2 worm cellular contexts compared by ENCODE assay signal in genomic region chrV:6433446-6434178, ce11.
A peak's percentile ranks its signal among the peaks of the same experiment; 100 is the strongest.
TF ChIP-seq lines count a peak whose summit lies in the region.

Gene gad-1 (minus strand): TSS chrV:6433496.
Gene erfa-1 (plus strand): TSS chrV:6434128.

TF ChIP-seq in whole organism, L1 larva, 84 proteins besides CTCF, POLR2A, EP300 and RAD21 (continued from another document):
- no peak for TF ChIP-seq unc-98 (GFP tag; IDR thresholded peaks at IDR 0.05; lab: Robert Waterston, UW)
- no peak for TF ChIP-seq ztf-4 (tag; optimal IDR thresholded peaks at IDR 0.05; lab: Kevin White, UChicago)
- peak; percentile 56 for TF ChIP-seq F16B12.6 (tag; optimal IDR thresholded peaks at IDR 0.05; lab: Kevin White, UChicago)
- TF ChIP-seq efl-1 (optimal IDR thresholded peaks at IDR 0.05; lab: Kevin White, UChicago) = peak; percentile 67 to 78
- TF ChIP-seq efl-1 (GFP tag; optimal IDR thresholded peaks at IDR 0.05 in 1 of 2; lab: Kevin White, UChicago) = peak; percentile 67 to 82
- no peak for TF ChIP-seq zag-1 (tag; optimal IDR thresholded peaks at IDR 0.05; lab: Kevin White, UChicago)
- TF ChIP-seq nhr-20 (tag; optimal IDR thresholded peaks at IDR 0.05; lab: Kevin White, UChicago) = peak; percentile 68
- no peak for TF ChIP-seq jun-1 (tag; optimal IDR thresholded peaks at IDR 0.05; lab: Kevin White, UChicago)
- TF ChIP-seq ets-5 (GFP tag; IDR thresholded peaks at IDR 0.05; lab: Robert Waterston, UW) = no peak
- peak; percentile 70 for TF ChIP-seq mep-1 (tag; optimal IDR thresholded peaks at IDR 0.05; lab: Kevin White, UChicago)
- peak; percentile 30 for TF ChIP-seq lin-13 (GFP tag; optimal IDR thresholded peaks at IDR 0.05; lab: Kevin White, UChicago)
- TF ChIP-seq C34B4.2 (tag; optimal IDR thresholded peaks at IDR 0.05; lab: Kevin White, UChicago) = no peak
- TF ChIP-seq fkh-4 (tag; optimal IDR thresholded peaks at IDR 0.05; lab: Kevin White, UChicago; ENCODE audit: borderline replicate concordance) = no peak
- TF ChIP-seq fkh-8 (tag; optimal IDR thresholded peaks at IDR 0.05; lab: Kevin White, UChicago) = peak; percentile 44
- no peak for TF ChIP-seq hlh-17 (GFP tag; optimal IDR thresholded peaks at IDR 0.05; lab: Kevin White, UChicago; ENCODE audit: borderline replicate concordance)
- TF ChIP-seq egl-27 (tag; optimal IDR thresholded peaks at IDR 0.05; lab: Kevin White, UChicago) = no peak
- TF ChIP-seq vab-15 (tag; optimal IDR thresholded peaks at IDR 0.05; lab: Kevin White, UChicago) = no peak
- TF ChIP-seq nhr-11 (tag; optimal IDR thresholded peaks at IDR 0.05; lab: Kevin White, UChicago) = no peak
- TF ChIP-seq ceh-63 (GFP tag; optimal IDR thresholded peaks at IDR 0.05; lab: Kevin White, UChicago) = no peak
- TF ChIP-seq nhr-85 (tag; lab: Kevin White, UChicago) = peak; percentile 74
- TF ChIP-seq dsc-1 (tag; optimal IDR thresholded peaks at IDR 0.05; lab: Kevin White, UChicago) = no peak
- peak; percentile 43; the same call in 1 of the 2 replicates for TF ChIP-seq nhr-19 (GFP tag; conservative IDR thresholded peaks at IDR 0.05; lab: Robert Waterston, UW)
- peak in 1 of 6 experiments; percentile 36 for TF ChIP-seq elt-3 (tag; optimal IDR thresholded peaks at IDR 0.05; lab: Kevin White, UChicago)
- no peak for TF ChIP-seq C04F5.9 (tag; optimal IDR thresholded peaks at IDR 0.05; lab: Kevin White, UChicago)
- no peak for TF ChIP-seq hpl-2 (GFP tag; optimal IDR thresholded peaks at IDR 0.05; lab: Kevin White, UChicago)
- TF ChIP-seq hlh-4 (tag; optimal IDR thresholded peaks at IDR 0.05; lab: Kevin White, UChicago) = no peak
- peak; percentile 87 for TF ChIP-seq rnt-1 (tag; optimal IDR thresholded peaks at IDR 0.05; lab: Kevin White, UChicago)
- peak; percentile 38 for TF ChIP-seq xbp-1 (tag; optimal IDR thresholded peaks at IDR 0.05; lab: Kevin White, UChicago)
- peak; percentile 41 for TF ChIP-seq isw-1 (GFP tag; IDR thresholded peaks at IDR 0.05; lab: Robert Waterston, UW)
- TF ChIP-seq swsn-7 (tag; optimal IDR thresholded peaks at IDR 0.05; lab: Kevin White, UChicago) = peak; percentile 36
- TF ChIP-seq dpl-1 (GFP tag; optimal IDR thresholded peaks at IDR 0.05; lab: Kevin White, UChicago) = peak; percentile 61 to 71 (median 62)
- no peak for TF ChIP-seq pqm-1 (tag; optimal IDR thresholded peaks at IDR 0.05; lab: Kevin White, UChicago)
- no peak for TF ChIP-seq aly-2 (tag; optimal IDR thresholded peaks at IDR 0.05; lab: Kevin White, UChicago)
- TF ChIP-seq lin-15B (tag; optimal IDR thresholded peaks at IDR 0.05; lab: Kevin White, UChicago) = peak; percentile 89
- TF ChIP-seq lin-35 (GFP tag; optimal IDR thresholded peaks at IDR 0.05; lab: Kevin White, UChicago) = peak; percentile 74 to 82
- peak; percentile 76 for TF ChIP-seq ceh-90 (tag; optimal IDR thresholded peaks at IDR 0.05; lab: Kevin White, UChicago)
- no peak for TF ChIP-seq pax-3 (tag; optimal IDR thresholded peaks at IDR 0.05; lab: Kevin White, UChicago)
- peak; percentile 6 for TF ChIP-seq nhr-90 (tag; optimal IDR thresholded peaks at IDR 0.05; lab: Kevin White, UChicago; ENCODE audit: poor library complexity)
- TF ChIP-seq egl-13 (tag; optimal IDR thresholded peaks at IDR 0.05; lab: Kevin White, UChicago) = no peak
- peak; percentile 66 for TF ChIP-seq unc-130 (tag; optimal IDR thresholded peaks at IDR 0.05; lab: Kevin White, UChicago)
- peak; percentile 16 for TF ChIP-seq unc-86 (tag; optimal IDR thresholded peaks at IDR 0.05; lab: Kevin White, UChicago)
- TF ChIP-seq skn-1 (tag; optimal IDR thresholded peaks at IDR 0.05; lab: Kevin White, UChicago) = peak; percentile 66
- no peak for TF ChIP-seq ama-1 (optimal IDR thresholded peaks at IDR 0.05; lab: Kevin White, UChicago)
- no peak for TF ChIP-seq fos-1 (tag; optimal IDR thresholded peaks at IDR 0.05; lab: Kevin White, UChicago)
- no peak for TF ChIP-seq snpc-4 (tag; optimal IDR thresholded peaks at IDR 0.05; lab: Kevin White, UChicago)
- TF ChIP-seq lin-14 (GFP tag; optimal IDR thresholded peaks at IDR 0.05; lab: Kevin White, UChicago) = peak; percentile 69
- no peak for TF ChIP-seq mab-9 (GFP tag; IDR thresholded peaks at IDR 0.05; lab: Robert Waterston, UW)
- TF ChIP-seq elt-2 (tag; optimal IDR thresholded peaks at IDR 0.05; lab: Kevin White, UChicago) = no peak
- no peak for TF ChIP-seq zip-4 (GFP tag; optimal IDR thresholded peaks at IDR 0.05; lab: Kevin White, UChicago)
- TF ChIP-seq lsy-2 (tag; optimal IDR thresholded peaks at IDR 0.05; lab: Kevin White, UChicago) = peak; percentile 68 to 95
- TF ChIP-seq Y116A8C.19 (tag; optimal IDR thresholded peaks at IDR 0.05; lab: Kevin White, UChicago; ENCODE audit: borderline replicate concordance) = no peak

TF ChIP-seq in whole organism, L3 larva, 47 proteins besides CTCF, POLR2A, EP300 and RAD21 (continued from another document):
- TF ChIP-seq unc-39 (tag; optimal IDR thresholded peaks at IDR 0.05; lab: Kevin White, UChicago) (no peak), nhr-23 (tag; optimal IDR thresholded peaks at IDR 0.05; lab: Kevin White, UChicago) (peak; percentile 60), hmg-11 (tag; optimal IDR thresholded peaks at IDR 0.05; lab: Kevin White, UChicago) (peak; percentile 42), pqm-1 (tag; optimal IDR thresholded peaks at IDR 0.05; lab: Kevin White, UChicago) (no peak), mdl-1 (tag; optimal IDR thresholded peaks at IDR 0.05; lab: Kevin White, UChicago) (no peak), nfya-1 (tag; optimal IDR thresholded peaks at IDR 0.05; lab: Kevin White, UChicago; ENCODE audit: insufficient read depth) (peak; percentile 82), nhr-25 (tag; optimal IDR thresholded peaks at IDR 0.05; lab: Kevin White, UChicago) (peak; percentile 77), lsy-12 (tag; optimal IDR thresholded peaks at IDR 0.05; lab: Kevin White, UChicago) (no peak)
